Fruit fly (Drosophila melanogaster) whole organism, embryonic: ENCODE measurements around the gene fig.

Source experiments
- BEAF-32 ChIP-seq: fragments of 200-800 bp; sonication (Bioruptor generic); optimal IDR thresholded peaks from 3 replicates; lab custom pipeline; 2017; ENCODE audit warnings: missing biosample characterization, missing genetic modification characterization, mild to moderate bottlenecking, moderate library complexity, missing genetic modification reagents
- CG11085 ChIP-seq: fragments of 200-800 bp; sonication (Bioruptor generic); IDR thresholded peaks from 2 replicates; pipeline ENCODE4 v1.3.6; 2022; ENCODE audit warnings: missing biosample characterization, missing genetic modification characterization
- CG12391 ChIP-seq: fragments of 200-800 bp; sonication (Bioruptor generic); optimal IDR thresholded peaks from 3 replicates; lab custom pipeline; 2018; ENCODE audit warnings: missing biosample characterization, mild to moderate bottlenecking, missing genetic modification characterization, moderate library complexity
- CG12769 ChIP-seq: fragments of 200-800 bp; sonication (Bioruptor generic); optimal IDR thresholded peaks from 2 replicates; lab custom pipeline; 2019; ENCODE audit warnings: missing biosample characterization, mild to moderate bottlenecking, missing genetic modification characterization, moderate library complexity
- CG13894 ChIP-seq: fragments of 200-800 bp; sonication (Bioruptor generic); optimal IDR thresholded peaks from 3 replicates; lab custom pipeline; 2018; ENCODE audit warnings: missing biosample characterization, mild to moderate bottlenecking, missing genetic modification characterization, moderate library complexity
- CG14050 ChIP-seq: fragments of 200-800 bp; sonication (Bioruptor generic); IDR thresholded peaks from 3 replicates; pipeline ENCODE4 v1.3.6; 2022; ENCODE audit warnings: missing biosample characterization, missing genetic modification characterization
- CG15011 ChIP-seq: fragments of 200-800 bp; sonication (Bioruptor generic); optimal IDR thresholded peaks from 3 replicates; lab custom pipeline; 2018; ENCODE audit warnings: missing biosample characterization, mild to moderate bottlenecking, missing genetic modification characterization
- CG15073 ChIP-seq: fragments of 200-800 bp; sonication (Bioruptor generic); optimal IDR thresholded peaks from 2 replicates; lab custom pipeline; 2016; ENCODE audit warnings: missing biosample characterization, missing genetic modification characterization
- CG17328 ChIP-seq: fragments of 200-800 bp; sonication (Bioruptor generic); IDR thresholded peaks from 2 replicates; pipeline ENCODE4 v1.3.6; 2022; ENCODE audit warnings: missing biosample characterization, missing genetic modification characterization
- CG1792 ChIP-seq: fragments of 200-800 bp; sonication (Bioruptor generic); optimal IDR thresholded peaks from 2 replicates; lab custom pipeline; 2016; ENCODE audit warnings: missing biosample characterization, missing genetic modification characterization
- CG2875 ChIP-seq: fragments of 200-800 bp; sonication (Bioruptor generic); optimal IDR thresholded peaks from 2 replicates; lab custom pipeline; 2017; ENCODE audit warnings: missing biosample characterization, mild to moderate bottlenecking, missing genetic modification characterization, missing genetic modification reagents
- CG31365 ChIP-seq: fragments of 200-800 bp; sonication (Bioruptor generic); optimal IDR thresholded peaks from 2 replicates; lab custom pipeline; 2018; ENCODE audit warnings: missing biosample characterization, mild to moderate bottlenecking, missing genetic modification characterization
- CG4328 ChIP-seq: fragments of 200-800 bp; sonication (Bioruptor generic); optimal IDR thresholded peaks from 3 replicates; lab custom pipeline; 2017; ENCODE audit warnings: missing biosample characterization, missing genetic modification reagents, missing genetic modification characterization
- CG6654 ChIP-seq: fragments of 200-800 bp; sonication (Bioruptor generic); optimal IDR thresholded peaks from 2 replicates; lab custom pipeline; 2017; ENCODE audit warnings: missing biosample characterization, mild to moderate bottlenecking, missing genetic modification characterization
- CG7271 ChIP-seq: fragments of 200-800 bp; sonication (Bioruptor generic); optimal IDR thresholded peaks from 2 replicates; lab custom pipeline; 2018; ENCODE audit warnings: missing biosample characterization, mild to moderate bottlenecking, missing genetic modification characterization, moderate library complexity
- CoRest ChIP-seq: fragments of 200-800 bp; sonication (Bioruptor generic); optimal IDR thresholded peaks from 3 replicates; lab custom pipeline; 2018; ENCODE audit warnings: missing biosample characterization, mild to moderate bottlenecking, missing genetic modification characterization, moderate library complexity
- Dbx ChIP-seq: fragments of 200-800 bp; sonication (Bioruptor generic); IDR thresholded peaks from 3 replicates; pipeline ENCODE4 v1.3.6; 2022; ENCODE audit warnings: missing biosample characterization, missing genetic modification characterization
- ERR ChIP-seq: fragments of 200-800 bp; sonication (Bioruptor generic); optimal IDR thresholded peaks from 2 replicates; lab custom pipeline; 2016; ENCODE audit warnings: missing biosample characterization, missing genetic modification characterization
- GATAe ChIP-seq: fragments of 200-800 bp; sonication (Bioruptor generic); conservative IDR thresholded peaks from 2 replicates; pipeline ENCODE4 v1.3.6; 2022; ENCODE audit warnings: missing biosample characterization, missing genetic modification characterization
- H2.0 ChIP-seq: fragments of 200-800 bp; sonication (Bioruptor generic); IDR thresholded peaks from 2 replicates; pipeline ENCODE4 v1.3.6; 2022; ENCODE audit warnings: missing biosample characterization, missing genetic modification characterization
- HHEX ChIP-seq: fragments of 200-800 bp; sonication (Bioruptor generic); optimal IDR thresholded peaks from 3 replicates; lab custom pipeline; 2017; ENCODE audit warnings: missing biosample characterization, mild to moderate bottlenecking, missing genetic modification characterization, missing genetic modification reagents
- HLHmδ ChIP-seq: fragments of 200-800 bp; sonication (Bioruptor generic); optimal IDR thresholded peaks from 2 replicates; lab custom pipeline; 2018; ENCODE audit warnings: missing biosample characterization, mild to moderate bottlenecking, missing genetic modification characterization, moderate library complexity
- MESR4 ChIP-seq: fragments of 200-800 bp; sonication (Bioruptor generic); optimal IDR thresholded peaks from 2 replicates; lab custom pipeline; 2018; ENCODE audit warnings: missing biosample characterization, mild to moderate bottlenecking, missing genetic modification characterization, moderate library complexity
- Pdp1 ChIP-seq, 2 experiments: fragments of 200-800 bp; sonication (Bioruptor generic); optimal IDR thresholded peaks; 3 replicates each; lab custom pipeline; 2016; ENCODE audit warnings: missing biosample characterization in 2 of 2, missing genetic modification characterization in 2 of 2, mild to moderate bottlenecking in 1 of 2, moderate library complexity in 1 of 2
- Xbp1 ChIP-seq: fragments of 200-800 bp; sonication (Bioruptor generic); optimal IDR thresholded peaks from 3 replicates; lab custom pipeline; 2016; ENCODE audit warnings: missing biosample characterization, mild to moderate bottlenecking, missing genetic modification characterization
- bab2 ChIP-seq: fragments of 200-800 bp; sonication (Bioruptor generic); optimal IDR thresholded peaks from 2 replicates; lab custom pipeline; 2016; ENCODE audit warnings: missing biosample characterization, missing genetic modification characterization
- bcd ChIP-seq: fragments of 200-800 bp; sonication (Bioruptor generic); optimal IDR thresholded peaks from 2 replicates; lab custom pipeline; 2017; ENCODE audit warnings: missing biosample characterization, mild to moderate bottlenecking, missing genetic modification characterization
- bsh ChIP-seq, 2 experiments: fragments of 200-800 bp; sonication (Bioruptor generic); optimal IDR thresholded peaks; 2 replicates each; lab custom pipeline; 2017 to 2018; ENCODE audit warnings: mild to moderate bottlenecking in 2 of 2, missing biosample characterization in 2 of 2, missing genetic modification characterization in 2 of 2, moderate library complexity in 1 of 2
- cato ChIP-seq: fragments of 200-800 bp; sonication (Bioruptor generic); optimal IDR thresholded peaks from 2 replicates; lab custom pipeline; 2016; ENCODE audit warnings: missing biosample characterization, missing genetic modification characterization, borderline replicate concordance
- caup ChIP-seq: fragments of 200-800 bp; sonication (Bioruptor generic); optimal IDR thresholded peaks from 3 replicates; lab custom pipeline; 2017; ENCODE audit warnings: missing biosample characterization, mild to moderate bottlenecking, missing genetic modification characterization, moderate library complexity; ENCODE audit not compliant: severe bottlenecking
- chinmo ChIP-seq: fragments of 200-800 bp; sonication (Bioruptor generic); IDR thresholded peaks from 4 replicates; pipeline ENCODE4 v1.3.6; 2022; ENCODE audit warnings: missing biosample characterization, missing genetic modification characterization; ENCODE audit not compliant: partially characterized antibody
- dmrt11E ChIP-seq: fragments of 200-800 bp; sonication (Bioruptor generic); optimal IDR thresholded peaks from 3 replicates; lab custom pipeline; 2018; ENCODE audit warnings: missing biosample characterization, mild to moderate bottlenecking, missing genetic modification characterization, moderate library complexity
- fd3F ChIP-seq: fragments of 200-800 bp; sonication (Bioruptor generic); optimal IDR thresholded peaks from 2 replicates; lab custom pipeline; 2018; ENCODE audit warnings: missing biosample characterization, mild to moderate bottlenecking, missing genetic modification characterization, moderate library complexity
- gce ChIP-seq: fragments of 200-800 bp; sonication (Bioruptor generic); IDR thresholded peaks from 3 replicates; pipeline ENCODE4 v1.3.6; 2022; ENCODE audit warnings: missing biosample characterization, missing genetic modification characterization
- grau ChIP-seq: fragments of 200-800 bp; optimal IDR thresholded peaks from 3 replicates; lab custom pipeline; 2019; ENCODE audit warnings: missing biosample characterization, mild to moderate bottlenecking, missing genetic modification characterization, moderate library complexity
- hbn ChIP-seq: fragments of 200-800 bp; sonication (Bioruptor generic); IDR thresholded peaks from 2 replicates; pipeline ENCODE4 v1.3.6; 2022; ENCODE audit warnings: missing biosample characterization, missing genetic modification characterization; ENCODE audit not compliant: partially characterized antibody
- nom ChIP-seq: fragments of 200-800 bp; sonication (Bioruptor generic); optimal IDR thresholded peaks from 2 replicates; lab custom pipeline; 2017; ENCODE audit warnings: missing biosample characterization, missing genetic modification characterization, mild to moderate bottlenecking, moderate library complexity, missing genetic modification reagents
- pan ChIP-seq, 4 experiments: fragments of >200 bp in 3 of 4; fragments of 200-800 bp in 1 of 4; sonication (Bioruptor generic) in 1 of 4; optimal IDR thresholded peaks in 3 of 4; IDR thresholded peaks in 1 of 4; 2 replicates each; pipeline versions ENCODE4 v1.3.6 to Lab custom; 2017 to 2022; ENCODE audit warnings: missing biosample characterization in 2 of 4, missing genetic modification characterization in 2 of 4, mixed read lengths in 1 of 4
- pzg ChIP-seq: fragments of 200-800 bp; sonication (Bioruptor generic); optimal IDR thresholded peaks from 3 replicates; lab custom pipeline; 2018; ENCODE audit warnings: missing biosample characterization, mild to moderate bottlenecking, missing genetic modification characterization, moderate library complexity
- ro ChIP-seq: fragments of 200-800 bp; sonication (Bioruptor generic); IDR thresholded peaks from 2 replicates; pipeline ENCODE4 v1.3.6; 2022; ENCODE audit warnings: missing biosample characterization, missing genetic modification characterization
- row ChIP-seq: fragments of 200-800 bp; sonication (Bioruptor generic); IDR thresholded peaks from 3 replicates; pipeline ENCODE4 v1.3.6; 2022; ENCODE audit warnings: missing biosample characterization, missing genetic modification characterization
- sens ChIP-seq: fragments of 200-800 bp; sonication (Bioruptor generic); peaks from one replicate; lab custom pipeline; 2016; ENCODE audit warnings: missing biosample characterization, missing genetic modification characterization
- tll ChIP-seq, 2 experiments: fragments of 200-800 bp in 1 of 2; fragments of >200 bp in 1 of 2; sonication (Bioruptor generic) in 1 of 2; optimal IDR thresholded peaks; 2 replicates each; lab custom pipeline; 2017 to 2019; ENCODE audit warnings: missing biosample characterization in 2 of 2, missing genetic modification characterization in 2 of 2, mild to moderate bottlenecking in 1 of 2, moderate library complexity in 1 of 2
- trem ChIP-seq: fragments of 200-800 bp; optimal IDR thresholded peaks from 3 replicates; lab custom pipeline; 2019; ENCODE audit warnings: missing biosample characterization, mild to moderate bottlenecking, missing genetic modification characterization, moderate library complexity
- tx ChIP-seq: fragments of 200-800 bp; sonication (Bioruptor generic); optimal IDR thresholded peaks from 2 replicates; lab custom pipeline; 2016; ENCODE audit warnings: missing biosample characterization, missing genetic modification characterization
- vnd ChIP-seq: fragments of 200-800 bp; sonication (Bioruptor generic); IDR thresholded peaks from 3 replicates; pipeline ENCODE4 v1.3.6; 2022; ENCODE audit warnings: missing biosample characterization, missing genetic modification characterization; ENCODE audit not compliant: partially characterized antibody

fig gene

DNA sequence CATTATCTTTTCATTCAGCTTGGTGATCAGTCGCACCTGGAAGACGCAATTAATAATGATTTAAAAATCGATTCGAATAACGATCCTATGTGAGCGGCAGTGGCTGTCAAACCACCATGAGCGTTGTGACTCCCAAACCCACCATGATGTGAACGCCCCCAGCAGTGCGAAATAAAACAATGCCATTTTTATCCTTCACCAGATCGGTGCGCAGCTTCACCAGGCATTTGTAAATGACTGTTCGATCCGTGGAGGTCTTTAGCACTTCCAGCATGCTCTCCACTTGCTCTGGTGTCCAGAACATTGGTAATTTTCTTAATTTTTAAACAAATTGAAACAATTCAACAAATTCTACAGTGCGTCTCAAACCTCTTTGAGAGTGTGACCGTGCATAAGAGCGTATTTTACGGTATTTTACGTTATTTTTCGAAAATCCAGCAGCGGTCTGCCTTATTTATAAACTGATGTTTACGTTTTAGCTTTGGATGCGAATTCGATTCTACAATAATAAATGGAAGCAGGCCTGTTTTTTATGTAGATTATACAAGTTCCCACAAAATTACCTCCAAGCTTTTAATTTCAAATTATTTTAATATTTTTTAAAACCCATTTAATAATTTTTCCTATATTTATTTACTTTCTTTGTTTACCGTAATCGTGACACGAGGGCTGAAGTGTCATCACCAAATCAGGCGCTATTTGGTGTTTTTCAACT is 18.9 kb upstream of the fig start, which contains the start of the genes Rnb and Drice (continued):
- TF ChIP-seq CG6654 (GFP tag; lab: Kevin White, UChicago) = peak; percentile 99
- TF ChIP-seq fd3F (GFP tag; lab: Kevin White, UChicago) = peak; percentile 28
- peak; percentile 75 for TF ChIP-seq BEAF-32 (GFP tag; lab: Kevin White, UChicago)
- no peak for TF ChIP-seq ERR (GFP tag; lab: Kevin White, UChicago)
- TF ChIP-seq CG12391 (tag; lab: Kevin White, UChicago) = peak; percentile 63
- TF ChIP-seq tll (GFP tag; optimal IDR thresholded peaks at IDR 0.05; lab: Kevin White, UChicago) = no peak
- TF ChIP-seq hbn = peak; percentile 65
- TF ChIP-seq HLHmδ (GFP tag; lab: Kevin White, UChicago) = no peak
- TF ChIP-seq CG14050 (GFP tag; lab: Robert Waterston, UW) = peak; percentile 35; the same call in 1 of the 3 replicates
- no peak for TF ChIP-seq CG12769 (tag; lab: Kevin White, UChicago)
- peak; percentile 90 for TF ChIP-seq row (GFP tag; lab: Robert Waterston, UW)
- TF ChIP-seq CG15073 (GFP tag; lab: Kevin White, UChicago) = no peak
- TF ChIP-seq grau (tag; lab: Kevin White, UChicago) = peak; percentile 45
- TF ChIP-seq caup (GFP tag; lab: Kevin White, UChicago) = peak; percentile 17
- TF ChIP-seq gce (GFP tag; lab: Robert Waterston, UW) = 0 out of 3 replicates have a peak, but pooled peaks have one; percentile 51
- 0 out of 2 replicates have a peak, but pooled peaks have one; percentile 21 for TF ChIP-seq ro (GFP tag; lab: Robert Waterston, UW)
- TF ChIP-seq tx (GFP tag; lab: Kevin White, UChicago) = no peak
- peak; percentile 38; the same call in 1 of the 2 replicates for TF ChIP-seq H2.0 (GFP tag; lab: Robert Waterston, UW)
- TF ChIP-seq bsh (GFP tag; optimal IDR thresholded peaks at IDR 0.05; lab: Kevin White, UChicago) = peak in 1 of 2 experiments; percentile 35
- no peak for TF ChIP-seq CG15011 (GFP tag; lab: Kevin White, UChicago)
- peak; percentile 25 for TF ChIP-seq nom (GFP tag; lab: Kevin White, UChicago)
- no peak for TF ChIP-seq CG2875 (GFP tag; lab: Kevin White, UChicago)
- peak; percentile 27; the same call in 1 of the 2 replicates for TF ChIP-seq CG17328 (GFP tag; lab: Robert Waterston, UW)
- no peak for TF ChIP-seq cato (GFP tag; lab: Kevin White, UChicago)
- no peak for TF ChIP-seq CG7271
- TF ChIP-seq chinmo (GFP tag; lab: Robert Waterston, UW) = 0 out of 4 replicates have a peak, but pooled peaks have one; percentile 47
- no peak for TF ChIP-seq CG31365 (tag; lab: Kevin White, UChicago)
- no peak for TF ChIP-seq GATAe (GFP tag; lab: Robert Waterston, UW)
- no peak for TF ChIP-seq pan (optimal IDR thresholded peaks at IDR 0.05; lab: Kevin White, UChicago)
- TF ChIP-seq pan (GFP tag; optimal IDR thresholded peaks at IDR 0.05 in 1 of 2, IDR thresholded peaks at IDR 0.05 in 1 of 2) = peak in 1 of 2 experiments; percentile 45
- peak; percentile 49 for TF ChIP-seq dmrt11E (tag; lab: Kevin White, UChicago)
- TF ChIP-seq sens (GFP tag; lab: Kevin White, UChicago) = peak; percentile 79
- TF ChIP-seq CG4328 (GFP tag; lab: Kevin White, UChicago) = peak; percentile 52
- peak; percentile 45 for TF ChIP-seq trem (tag; lab: Kevin White, UChicago)
- peak; percentile 61 for TF ChIP-seq bcd (GFP tag; lab: Kevin White, UChicago)
- peak; percentile 50 for TF ChIP-seq HHEX
- TF ChIP-seq Dbx (GFP tag; lab: Robert Waterston, UW) = peak; percentile 31; the same call in 1 of the 3 replicates
- TF ChIP-seq CG11085 = no peak
- TF ChIP-seq vnd (GFP tag; lab: Robert Waterston, UW) = peak; percentile 63
- TF ChIP-seq Pdp1 (GFP tag; optimal IDR thresholded peaks at IDR 0.05; lab: Kevin White, UChicago) = peak in 1 of 2 experiments; percentile 39
- TF ChIP-seq Xbp1 (GFP tag; lab: Kevin White, UChicago) = peak; percentile 53
- peak; percentile 75 for TF ChIP-seq CoRest (tag; lab: Kevin White, UChicago)
- TF ChIP-seq CG13894 (tag; lab: Kevin White, UChicago) = no peak
- TF ChIP-seq pzg (GFP tag; lab: Kevin White, UChicago) = peak; percentile 51
- TF ChIP-seq CG1792 (GFP tag; lab: Kevin White, UChicago) = no peak
- peak; percentile 18 for TF ChIP-seq bab2 (GFP tag; lab: Kevin White, UChicago)
- TF ChIP-seq MESR4 (GFP tag; lab: Kevin White, UChicago) = peak; percentile 90
